Fruit fly (Drosophila melanogaster) whole organism, embryonic: ENCODE results near the gene Vha36-3.

Source experiments
- Adf1 ChIP-seq: fragments of 200-800 bp; sonication (Bioruptor generic); IDR thresholded peaks from 2 replicates; pipeline ENCODE4 v1.3.6; 2022; ENCODE audit warnings: missing biosample characterization, missing genetic modification characterization
- Bdp1 ChIP-seq: fragments of 200-800 bp; sonication (Bioruptor generic); optimal IDR thresholded peaks from 3 replicates; lab custom pipeline; 2016; ENCODE audit warnings: missing biosample characterization, missing genetic modification characterization
- CG10274 ChIP-seq: fragments of 200-800 bp; sonication (Bioruptor generic); optimal IDR thresholded peaks from 3 replicates; lab custom pipeline; 2017; ENCODE audit warnings: missing biosample characterization, mild to moderate bottlenecking, missing genetic modification characterization
- CG10366 ChIP-seq: fragments of 200-800 bp; sonication (Bioruptor generic); IDR thresholded peaks from 2 replicates; pipeline ENCODE4 v1.3.6; 2022; ENCODE audit warnings: missing biosample characterization, missing genetic modification characterization
- CG10543 ChIP-seq: fragments of 200-800 bp; sonication (Bioruptor generic); optimal IDR thresholded peaks from 3 replicates; lab custom pipeline; 2017; ENCODE audit warnings: missing biosample characterization, mild to moderate bottlenecking, missing genetic modification characterization, moderate library complexity
- CG11504 ChIP-seq: fragments of 200-800 bp; sonication (Bioruptor generic); optimal IDR thresholded peaks from 3 replicates; lab custom pipeline; 2019; ENCODE audit warnings: missing biosample characterization, mild to moderate bottlenecking, missing genetic modification characterization, moderate library complexity
- CG12236 ChIP-seq: fragments of 200-800 bp; sonication (Bioruptor generic); optimal IDR thresholded peaks from 2 replicates; lab custom pipeline; 2016; ENCODE audit warnings: missing biosample characterization, missing genetic modification characterization
- CG1233 ChIP-seq: fragments of 200-800 bp; sonication (Bioruptor generic); optimal IDR thresholded peaks from 4 replicates; lab custom pipeline; 2018; ENCODE audit warnings: missing biosample characterization, mild to moderate bottlenecking, missing genetic modification characterization
- CG12391 ChIP-seq: fragments of 200-800 bp; sonication (Bioruptor generic); optimal IDR thresholded peaks from 3 replicates; lab custom pipeline; 2018; ENCODE audit warnings: missing biosample characterization, mild to moderate bottlenecking, missing genetic modification characterization, moderate library complexity
- CG14014 ChIP-seq: fragments of 200-800 bp; sonication (Bioruptor generic); IDR thresholded peaks from 2 replicates; pipeline ENCODE4 v1.3.6; 2022; ENCODE audit warnings: missing biosample characterization, missing genetic modification characterization
- CG15011 ChIP-seq: fragments of 200-800 bp; sonication (Bioruptor generic); optimal IDR thresholded peaks from 3 replicates; lab custom pipeline; 2018; ENCODE audit warnings: missing biosample characterization, mild to moderate bottlenecking, missing genetic modification characterization
- CG17359 ChIP-seq: fragments of 200-800 bp; sonication (Bioruptor generic); optimal IDR thresholded peaks from 3 replicates; lab custom pipeline; 2018; ENCODE audit warnings: missing biosample characterization, mild to moderate bottlenecking, missing genetic modification characterization, moderate library complexity
- CG17385 ChIP-seq: fragments of 200-800 bp; sonication (Bioruptor generic); optimal IDR thresholded peaks from 3 replicates; lab custom pipeline; 2018; ENCODE audit warnings: missing biosample characterization, mild to moderate bottlenecking, missing genetic modification characterization
- CG17612 ChIP-seq: fragments of 200-800 bp; sonication (Bioruptor generic); IDR thresholded peaks from 2 replicates; pipeline ENCODE4 v1.3.6; 2022; ENCODE audit warnings: missing biosample characterization, missing genetic modification characterization
- CG18599 ChIP-seq: fragments of 200-800 bp; sonication (Bioruptor generic); optimal IDR thresholded peaks from 3 replicates; lab custom pipeline; 2017; ENCODE audit warnings: missing biosample characterization, missing genetic modification characterization, mild to moderate bottlenecking, moderate library complexity, missing genetic modification reagents
- CG2678 ChIP-seq: fragments of 200-800 bp; sonication (Bioruptor generic); optimal IDR thresholded peaks from 3 replicates; lab custom pipeline; 2019; ENCODE audit warnings: missing biosample characterization, mild to moderate bottlenecking, missing genetic modification characterization, moderate library complexity
- CG30020 ChIP-seq: fragments of 200-800 bp; optimal IDR thresholded peaks from 2 replicates; lab custom pipeline; 2019; ENCODE audit warnings: missing biosample characterization, mild to moderate bottlenecking, missing genetic modification characterization, moderate library complexity
- CG3065 ChIP-seq: fragments of 200-800 bp; sonication (Bioruptor generic); optimal IDR thresholded peaks from 2 replicates; lab custom pipeline; 2016; ENCODE audit warnings: missing biosample characterization, missing genetic modification characterization
- CG32532 ChIP-seq: fragments of 200-800 bp; sonication (Bioruptor generic); IDR thresholded peaks from 2 replicates; pipeline ENCODE4 v1.3.6; 2022; ENCODE audit warnings: missing biosample characterization, missing genetic modification characterization
- CG34224 ChIP-seq: fragments of 200-800 bp; sonication (Bioruptor generic); IDR thresholded peaks from 3 replicates; pipeline ENCODE4 v1.3.6; 2022; ENCODE audit warnings: missing biosample characterization, missing genetic modification characterization; ENCODE audit not compliant: partially characterized antibody
- CG3726 ChIP-seq: fragments of 200-800 bp; sonication (Bioruptor generic); IDR thresholded peaks from 3 replicates; pipeline ENCODE4, ENCODE4 v1.3.6; 2022; ENCODE audit warnings: missing biosample characterization, missing genetic modification characterization
- CG3995 ChIP-seq: fragments of 200-800 bp; sonication (Bioruptor generic); optimal IDR thresholded peaks from 3 replicates; lab custom pipeline; 2016; ENCODE audit warnings: missing biosample characterization, missing genetic modification characterization
- CG6765 ChIP-seq: fragments of 200-800 bp; sonication (Bioruptor generic); optimal IDR thresholded peaks from 3 replicates; lab custom pipeline; 2017; ENCODE audit warnings: missing biosample characterization, mild to moderate bottlenecking, missing genetic modification characterization
- CG7271 ChIP-seq: fragments of 200-800 bp; sonication (Bioruptor generic); optimal IDR thresholded peaks from 2 replicates; lab custom pipeline; 2018; ENCODE audit warnings: missing biosample characterization, mild to moderate bottlenecking, missing genetic modification characterization, moderate library complexity
- CG7556 ChIP-seq: fragments of 200-800 bp; sonication (Bioruptor generic); optimal IDR thresholded peaks from 2 replicates; lab custom pipeline; 2017; ENCODE audit warnings: missing biosample characterization, mild to moderate bottlenecking, missing genetic modification characterization
- CG7745 ChIP-seq: fragments of 200-800 bp; sonication (Bioruptor generic); optimal IDR thresholded peaks from 2 replicates; lab custom pipeline; 2018; ENCODE audit warnings: missing biosample characterization, mild to moderate bottlenecking, missing genetic modification characterization, moderate library complexity
- CG7839 ChIP-seq: fragments of 200-800 bp; sonication (Bioruptor generic); optimal IDR thresholded peaks from 3 replicates; lab custom pipeline; 2018; ENCODE audit warnings: missing biosample characterization, mild to moderate bottlenecking, missing genetic modification characterization, moderate library complexity
- CG8924 ChIP-seq: fragments of 200-800 bp; optimal IDR thresholded peaks from 3 replicates; lab custom pipeline; 2019; ENCODE audit warnings: missing biosample characterization, mild to moderate bottlenecking, missing genetic modification characterization, moderate library complexity
- CG9727 ChIP-seq: fragments of 200-800 bp; sonication (Bioruptor generic); optimal IDR thresholded peaks from 3 replicates; lab custom pipeline; 2017; ENCODE audit warnings: missing biosample characterization, mild to moderate bottlenecking, missing genetic modification characterization
- CG9876 ChIP-seq: fragments of 200-800 bp; sonication (Bioruptor generic); optimal IDR thresholded peaks from 2 replicates; lab custom pipeline; 2016; ENCODE audit warnings: missing biosample characterization, missing genetic modification characterization
- CG9932 ChIP-seq: fragments of 200-800 bp; sonication (Bioruptor generic); IDR thresholded peaks from 2 replicates; pipeline ENCODE4 v1.3.6; 2022; ENCODE audit warnings: missing biosample characterization, missing genetic modification characterization
- CoRest ChIP-seq: fragments of 200-800 bp; sonication (Bioruptor generic); optimal IDR thresholded peaks from 3 replicates; lab custom pipeline; 2018; ENCODE audit warnings: missing biosample characterization, mild to moderate bottlenecking, missing genetic modification characterization, moderate library complexity
- CrebB ChIP-seq: fragments of 200-800 bp; sonication (Bioruptor generic); optimal IDR thresholded peaks from 3 replicates; lab custom pipeline; 2018; ENCODE audit warnings: missing biosample characterization, mild to moderate bottlenecking, missing genetic modification characterization
- HmgD ChIP-seq: fragments of 200-800 bp; sonication (Bioruptor generic); optimal IDR thresholded peaks from 3 replicates; lab custom pipeline; 2016; ENCODE audit warnings: missing biosample characterization, missing genetic modification characterization
- Med ChIP-seq: fragments of 200-800 bp; sonication (Bioruptor generic); peaks from one replicate; lab custom pipeline; 2016; ENCODE audit warnings: missing biosample characterization, missing genetic modification characterization, mild to moderate bottlenecking, inconsistent platforms, moderate library complexity
- Oli ChIP-seq: fragments of 200-800 bp; sonication (Bioruptor generic); optimal IDR thresholded peaks from 2 replicates; lab custom pipeline; 2018; ENCODE audit warnings: missing biosample characterization, mild to moderate bottlenecking, missing genetic modification characterization, moderate library complexity
- bsh ChIP-seq, 2 experiments: fragments of 200-800 bp; sonication (Bioruptor generic); optimal IDR thresholded peaks; 2 replicates each; lab custom pipeline; 2017 to 2018; ENCODE audit warnings: mild to moderate bottlenecking in 2 of 2, missing biosample characterization in 2 of 2, missing genetic modification characterization in 2 of 2, moderate library complexity in 1 of 2
- chif ChIP-seq, 2 experiments: fragments of 200-800 bp; sonication (Bioruptor generic); optimal IDR thresholded peaks; 3 replicates each; lab custom pipeline; 2016; ENCODE audit warnings: missing biosample characterization in 2 of 2, missing genetic modification characterization in 2 of 2
- chn ChIP-seq: fragments of 200-800 bp; sonication (Bioruptor generic); optimal IDR thresholded peaks from 2 replicates; lab custom pipeline; 2016; ENCODE audit warnings: missing biosample characterization, missing genetic modification characterization
- dpn ChIP-seq, 2 experiments: fragments of 200-800 bp; sonication (Bioruptor generic); optimal IDR thresholded peaks; 3 replicates each; lab custom pipeline; 2016; ENCODE audit warnings: missing biosample characterization in 2 of 2, missing genetic modification characterization in 2 of 2
- esg ChIP-seq: fragments of 200-800 bp; sonication (Bioruptor generic); conservative IDR thresholded peaks from 2 replicates; pipeline ENCODE4 v1.3.6; 2022; ENCODE audit warnings: missing biosample characterization, missing genetic modification characterization
- exex ChIP-seq: fragments of 200-800 bp; sonication (Bioruptor generic); optimal IDR thresholded peaks from 4 replicates; lab custom pipeline; 2018; ENCODE audit warnings: missing biosample characterization, mild to moderate bottlenecking, missing genetic modification characterization, moderate library complexity
- gro ChIP-seq: fragments of 200-800 bp; sonication (Bioruptor generic); optimal IDR thresholded peaks from 2 replicates; lab custom pipeline; 2016; ENCODE audit warnings: missing biosample characterization, missing genetic modification characterization
- lmd ChIP-seq: fragments of 200-800 bp; sonication (Bioruptor generic); IDR thresholded peaks from 2 replicates; pipeline ENCODE4 v1.3.6; 2022; ENCODE audit warnings: missing biosample characterization, missing genetic modification characterization
- otp ChIP-seq: fragments of 200-800 bp; sonication (Bioruptor generic); IDR thresholded peaks from 3 replicates; pipeline ENCODE4, ENCODE4 v1.3.6; 2022; ENCODE audit warnings: missing biosample characterization, missing genetic modification characterization
- ranshi ChIP-seq: fragments of 200-800 bp; sonication (Bioruptor generic); IDR thresholded peaks from 2 replicates; pipeline ENCODE4 v1.3.6; 2022; ENCODE audit warnings: missing biosample characterization, missing genetic modification characterization
- row ChIP-seq: fragments of 200-800 bp; sonication (Bioruptor generic); IDR thresholded peaks from 3 replicates; pipeline ENCODE4 v1.3.6; 2022; ENCODE audit warnings: missing biosample characterization, missing genetic modification characterization
- scrt ChIP-seq: fragments of 200-800 bp; sonication (Bioruptor generic); optimal IDR thresholded peaks from 2 replicates; lab custom pipeline; 2018; ENCODE audit warnings: missing biosample characterization, mild to moderate bottlenecking, missing genetic modification characterization, moderate library complexity
- sr ChIP-seq: fragments of 200-800 bp; sonication (Bioruptor generic); IDR thresholded peaks from 3 replicates; pipeline ENCODE4 v1.3.6; 2022; ENCODE audit warnings: missing biosample characterization, missing genetic modification characterization

Gene Vha36-3

DNA sequence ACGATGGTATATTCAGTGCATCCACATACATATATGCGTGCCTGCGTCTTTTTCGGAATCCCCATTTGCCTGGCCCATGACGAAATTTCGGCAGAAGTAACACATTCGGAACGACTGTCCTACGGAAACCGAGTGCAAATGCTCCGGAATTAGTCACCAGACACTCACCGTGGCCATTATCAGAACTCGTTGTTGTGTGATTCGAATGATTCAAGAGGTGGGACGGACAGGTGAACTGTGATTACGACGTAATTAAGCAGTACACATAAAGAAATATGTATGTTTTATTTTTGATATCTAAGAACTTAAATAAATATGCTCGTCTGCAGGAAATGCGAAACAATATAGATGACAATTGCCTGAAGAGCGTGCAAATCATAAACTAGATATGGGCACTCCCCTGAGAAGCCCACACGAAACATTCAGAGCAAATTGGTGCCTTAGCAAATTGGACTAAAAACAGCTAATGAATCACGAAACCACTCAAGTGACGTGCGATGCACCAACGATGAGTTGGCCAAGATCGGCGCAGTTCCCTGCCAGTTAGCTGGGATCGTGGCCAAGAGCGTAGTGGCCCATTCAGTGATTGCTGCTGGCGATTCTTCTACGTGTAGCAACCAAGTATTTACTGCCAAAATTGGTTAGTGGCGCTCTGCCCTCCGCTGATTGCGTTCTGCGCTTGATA is 11.1 kb upstream of the Vha36-3 start (continued):
- no peak for TF ChIP-seq CG30020
- peak; percentile 16 for TF ChIP-seq CG17359 (tag; lab: Kevin White, UChicago)
- peak; percentile 16 for TF ChIP-seq CG15011 (GFP tag; lab: Kevin White, UChicago)
- TF ChIP-seq CG9932 (GFP tag; lab: Robert Waterston, UW), result peak; percentile 38; the same call in 1 of the 2 replicates
- TF ChIP-seq esg, result 0 out of 2 replicates have a peak, but pooled peaks have one; percentile 16
- TF ChIP-seq Bdp1 (GFP tag; lab: Kevin White, UChicago), result no peak
- TF ChIP-seq CG10274 (GFP tag; lab: Kevin White, UChicago), result peak; percentile 22
- no peak for TF ChIP-seq bsh (GFP tag; optimal IDR thresholded peaks at IDR 0.05; lab: Kevin White, UChicago)
- no peak for TF ChIP-seq CrebB
- peak; percentile 74 for TF ChIP-seq CG2678 (tag; lab: Kevin White, UChicago)
- peak; percentile 37 for TF ChIP-seq CG1233 (GFP tag; lab: Kevin White, UChicago)
- TF ChIP-seq CG6765 (GFP tag; lab: Kevin White, UChicago), result peak; percentile 6
- no peak for TF ChIP-seq CG7271
- peak; percentile 32; the same call in 1 of the 2 replicates for TF ChIP-seq ranshi (GFP tag; lab: Robert Waterston, UW)
- peak; percentile 56 for TF ChIP-seq CG11504 (tag; lab: Kevin White, UChicago)
- TF ChIP-seq CG9727 (GFP tag; lab: Kevin White, UChicago), result peak; percentile 57
- peak; percentile 37 for TF ChIP-seq CG8924 (tag; lab: Kevin White, UChicago)
- peak; percentile 42 for TF ChIP-seq CG10543 (GFP tag; lab: Kevin White, UChicago)
- peak; percentile 9 to 37 for TF ChIP-seq dpn (GFP tag; optimal IDR thresholded peaks at IDR 0.05; lab: Kevin White, UChicago)
- peak; percentile 47 for TF ChIP-seq CG7839
- TF ChIP-seq Oli, result peak; percentile 5
- TF ChIP-seq CG10366 (GFP tag; lab: Robert Waterston, UW), result no peak
- peak; percentile 73 for TF ChIP-seq CG18599
- peak in 1 of 2 experiments; percentile 3 for TF ChIP-seq chif (GFP tag; optimal IDR thresholded peaks at IDR 0.05; lab: Kevin White, UChicago)
- no peak for TF ChIP-seq HmgD (GFP tag; lab: Kevin White, UChicago)
- peak; percentile 53; the same call in 2 of the 3 replicates for TF ChIP-seq row
- TF ChIP-seq exex, result peak; percentile 83
- no peak for TF ChIP-seq CG3995
- TF ChIP-seq CG14014 (GFP tag; lab: Robert Waterston, UW), result no peak; the same call in 1 of the 2 replicates
- no peak for TF ChIP-seq CG34224
- TF ChIP-seq CG17385 (GFP tag; lab: Kevin White, UChicago), result peak; percentile 33
- peak; percentile 28 for TF ChIP-seq CG12391
- peak; percentile 48 for TF ChIP-seq CoRest (tag; lab: Kevin White, UChicago)
- no peak for TF ChIP-seq CG7745 (tag; lab: Kevin White, UChicago)
- TF ChIP-seq scrt (GFP tag; lab: Kevin White, UChicago), result peak; percentile 23
- TF ChIP-seq sr (GFP tag; lab: Robert Waterston, UW), result no peak
- no peak for TF ChIP-seq CG9876 (GFP tag; lab: Kevin White, UChicago)
- TF ChIP-seq CG3065 (GFP tag; lab: Kevin White, UChicago), result no peak
- peak; percentile 28; the same call in 1 of the 2 replicates for TF ChIP-seq lmd (GFP tag; lab: Robert Waterston, UW)
- TF ChIP-seq CG32532, result peak; percentile 44; the same call in 1 of the 2 replicates
- peak; percentile 59 for TF ChIP-seq CG7556
- peak; percentile 75 for TF ChIP-seq Med (GFP tag; lab: Kevin White, UChicago)
- no peak for TF ChIP-seq CG12236
- 0 out of 2 replicates have a peak, but pooled peaks have one; percentile 22 for TF ChIP-seq Adf1 (GFP tag; lab: Robert Waterston, UW)
- no peak for TF ChIP-seq CG3726 (GFP tag; lab: Robert Waterston, UW)
- TF ChIP-seq otp (GFP tag; lab: Robert Waterston, UW), result no peak
- TF ChIP-seq chn (GFP tag; lab: Kevin White, UChicago), result no peak
- TF ChIP-seq gro, result no peak
- TF ChIP-seq CG17612, result 0 out of 2 replicates have a peak, but pooled peaks have one; percentile 32
